Fruit fly (Drosophila melanogaster) whole organism, embryonic: ENCODE measurements around the gene ph-d.

Experiments
- ATbp ChIP-seq: fragments of 200-800 bp; sonication (Bioruptor generic); optimal IDR thresholded peaks from 2 replicates; lab custom pipeline; 2017; ENCODE audit warnings: missing biosample characterization, mild to moderate bottlenecking, missing genetic modification characterization, missing genetic modification reagents
- Adf1 ChIP-seq: fragments of 200-800 bp; sonication (Bioruptor generic); IDR thresholded peaks from 2 replicates; pipeline ENCODE4 v1.3.6; 2022; ENCODE audit warnings: missing biosample characterization, missing genetic modification characterization
- CG10147 ChIP-seq: fragments of 200-800 bp; sonication (Bioruptor generic); optimal IDR thresholded peaks from 2 replicates; lab custom pipeline; 2019; ENCODE audit warnings: missing biosample characterization, mild to moderate bottlenecking, missing genetic modification characterization, moderate library complexity
- CG1024 ChIP-seq: fragments of 200-800 bp; sonication (Bioruptor generic); IDR thresholded peaks from 2 replicates; pipeline ENCODE4 v1.3.6; 2022; ENCODE audit warnings: missing biosample characterization, missing genetic modification characterization
- CG10462 ChIP-seq: fragments of 200-800 bp; sonication (Bioruptor generic); optimal IDR thresholded peaks from 2 replicates; lab custom pipeline; 2016; ENCODE audit warnings: missing biosample characterization, missing genetic modification characterization
- CG10979 ChIP-seq: fragments of 200-800 bp; sonication (Bioruptor generic); optimal IDR thresholded peaks from 2 replicates; lab custom pipeline; 2018; ENCODE audit warnings: missing biosample characterization, mild to moderate bottlenecking, missing genetic modification characterization, moderate library complexity
- CG11504 ChIP-seq: fragments of 200-800 bp; sonication (Bioruptor generic); optimal IDR thresholded peaks from 3 replicates; lab custom pipeline; 2019; ENCODE audit warnings: missing biosample characterization, mild to moderate bottlenecking, missing genetic modification characterization, moderate library complexity
- CG11695 ChIP-seq: fragments of 200-800 bp; sonication (Bioruptor generic); IDR thresholded peaks from 3 replicates; pipeline ENCODE4 v1.3.6; 2022; ENCODE audit warnings: missing biosample characterization, missing genetic modification characterization
- CG13624 ChIP-seq: fragments of 200-800 bp; sonication (Bioruptor generic); optimal IDR thresholded peaks from 2 replicates; lab custom pipeline; 2016; ENCODE audit warnings: missing biosample characterization, missing genetic modification characterization
- CG13894 ChIP-seq: fragments of 200-800 bp; sonication (Bioruptor generic); optimal IDR thresholded peaks from 3 replicates; lab custom pipeline; 2018; ENCODE audit warnings: missing biosample characterization, mild to moderate bottlenecking, missing genetic modification characterization, moderate library complexity
- CG2875 ChIP-seq: fragments of 200-800 bp; sonication (Bioruptor generic); optimal IDR thresholded peaks from 2 replicates; lab custom pipeline; 2017; ENCODE audit warnings: missing biosample characterization, mild to moderate bottlenecking, missing genetic modification characterization, missing genetic modification reagents
- CG3281 ChIP-seq: fragments of 200-800 bp; sonication (Bioruptor generic); optimal IDR thresholded peaks from 3 replicates; lab custom pipeline; 2017; ENCODE audit warnings: missing biosample characterization, mild to moderate bottlenecking, missing genetic modification characterization
- CG4820 ChIP-seq: fragments of 200-800 bp; sonication (Bioruptor generic); optimal IDR thresholded peaks from 3 replicates; lab custom pipeline; 2016; ENCODE audit warnings: missing biosample characterization, missing genetic modification characterization
- CG6175 ChIP-seq: fragments of 200-800 bp; sonication (Bioruptor generic); IDR thresholded peaks from 3 replicates; pipeline ENCODE4 v1.3.6; 2022; ENCODE audit warnings: missing biosample characterization, missing genetic modification characterization
- CG7839 ChIP-seq: fragments of 200-800 bp; sonication (Bioruptor generic); optimal IDR thresholded peaks from 3 replicates; lab custom pipeline; 2018; ENCODE audit warnings: missing biosample characterization, mild to moderate bottlenecking, missing genetic modification characterization, moderate library complexity
- CG8478 ChIP-seq: fragments of >200 bp; optimal IDR thresholded peaks from 2 replicates; lab custom pipeline; 2018
- CG8765 ChIP-seq: fragments of 200-800 bp; sonication (Bioruptor generic); IDR thresholded peaks from 2 replicates; pipeline ENCODE4 v1.3.6; 2022; ENCODE audit warnings: missing biosample characterization, missing genetic modification characterization
- CG8924 ChIP-seq: fragments of 200-800 bp; optimal IDR thresholded peaks from 3 replicates; lab custom pipeline; 2019; ENCODE audit warnings: missing biosample characterization, mild to moderate bottlenecking, missing genetic modification characterization, moderate library complexity
- CG8944 ChIP-seq: fragments of 200-800 bp; sonication (Bioruptor generic); optimal IDR thresholded peaks from 3 replicates; lab custom pipeline; 2016; ENCODE audit warnings: missing biosample characterization, missing genetic modification characterization
- CG9215 ChIP-seq: fragments of 200-800 bp; sonication (Bioruptor generic); IDR thresholded peaks from 2 replicates; pipeline ENCODE4 v1.3.6; 2022; ENCODE audit warnings: missing biosample characterization, missing genetic modification characterization
- D ChIP-seq, 2 experiments: fragments of 200-800 bp in 1 of 2; fragments of >200 bp in 1 of 2; sonication (Bioruptor generic) in 1 of 2; optimal IDR thresholded peaks; 2 replicates in 1 of 2; 3 replicates in 1 of 2; lab custom pipeline; 2017; ENCODE audit warnings: mild to moderate bottlenecking in 1 of 2, missing biosample characterization in 1 of 2, missing genetic modification characterization in 1 of 2, missing genetic modification reagents in 1 of 2
- Dek ChIP-seq: fragments of 200-800 bp; sonication (Bioruptor generic); optimal IDR thresholded peaks from 3 replicates; lab custom pipeline; 2019; ENCODE audit warnings: missing biosample characterization, mild to moderate bottlenecking, missing genetic modification characterization, moderate library complexity
- Dll ChIP-seq: fragments of 200-800 bp; sonication (Bioruptor generic); IDR thresholded peaks from 4 replicates; pipeline ENCODE4 v1.3.6; 2022; ENCODE audit warnings: missing biosample characterization, missing genetic modification characterization; ENCODE audit not compliant: partially characterized antibody
- Drgx ChIP-seq: fragments of 200-800 bp; sonication (Bioruptor generic); IDR thresholded peaks from 2 replicates; pipeline ENCODE4 v1.3.6; 2022; ENCODE audit warnings: missing biosample characterization, missing genetic modification characterization
- HLHmδ ChIP-seq: fragments of 200-800 bp; sonication (Bioruptor generic); optimal IDR thresholded peaks from 2 replicates; lab custom pipeline; 2018; ENCODE audit warnings: missing biosample characterization, mild to moderate bottlenecking, missing genetic modification characterization, moderate library complexity
- MBD-R2 ChIP-seq: fragments of 200-800 bp; sonication (Bioruptor generic); IDR thresholded peaks from 2 replicates; pipeline ENCODE4 v1.3.6; 2022; ENCODE audit warnings: missing biosample characterization, missing genetic modification characterization
- Neu2 ChIP-seq: fragments of 200-800 bp; sonication (Bioruptor generic); optimal IDR thresholded peaks from 3 replicates; lab custom pipeline; 2016; ENCODE audit warnings: missing biosample characterization, missing genetic modification characterization, borderline replicate concordance
- NfI ChIP-seq: fragments of 200-800 bp; sonication (Bioruptor generic); optimal IDR thresholded peaks from 3 replicates; lab custom pipeline; 2018; ENCODE audit warnings: missing biosample characterization, mild to moderate bottlenecking, missing genetic modification characterization, moderate library complexity
- ab ChIP-seq: fragments of 200-800 bp; sonication (Bioruptor generic); optimal IDR thresholded peaks from 2 replicates; lab custom pipeline; 2016; ENCODE audit warnings: missing biosample characterization, missing genetic modification characterization
- bigmax ChIP-seq: fragments of 200-800 bp; sonication (Bioruptor generic); optimal IDR thresholded peaks from 2 replicates; lab custom pipeline; 2018; ENCODE audit warnings: missing biosample characterization, mild to moderate bottlenecking, missing genetic modification characterization
- emc ChIP-seq: fragments of 200-800 bp; sonication (Bioruptor generic); optimal IDR thresholded peaks from 2 replicates; lab custom pipeline; 2016; ENCODE audit warnings: missing biosample characterization, missing genetic modification characterization
- esg ChIP-seq: fragments of 200-800 bp; sonication (Bioruptor generic); conservative IDR thresholded peaks from 2 replicates; pipeline ENCODE4 v1.3.6; 2022; ENCODE audit warnings: missing biosample characterization, missing genetic modification characterization
- ftz-f1 ChIP-seq: fragments of 200-800 bp; sonication (Bioruptor generic); optimal IDR thresholded peaks from 2 replicates; lab custom pipeline; 2016; ENCODE audit warnings: missing biosample characterization, missing genetic modification characterization
- jigr1 ChIP-seq: fragments of 200-800 bp; sonication (Bioruptor generic); IDR thresholded peaks from 3 replicates; pipeline ENCODE4 v1.3.6; 2022; ENCODE audit warnings: missing biosample characterization, missing genetic modification characterization
- klu ChIP-seq: fragments of 200-800 bp; sonication (Bioruptor generic); IDR thresholded peaks from 2 replicates; pipeline ENCODE4 v1.3.6; 2022; ENCODE audit warnings: missing biosample characterization, missing genetic modification characterization
- lab ChIP-seq: fragments of 200-800 bp; sonication (Bioruptor generic); optimal IDR thresholded peaks from 3 replicates; lab custom pipeline; 2017; ENCODE audit warnings: missing biosample characterization, missing genetic modification characterization, mild to moderate bottlenecking, moderate library complexity, missing genetic modification reagents
- lilli ChIP-seq: fragments of 200-800 bp; sonication (Bioruptor generic); optimal IDR thresholded peaks from 3 replicates; lab custom pipeline; 2016; ENCODE audit warnings: missing biosample characterization, missing genetic modification characterization
- lola ChIP-seq, 3 experiments: fragments of >200 bp in 2 of 3; fragments of 200-800 bp in 1 of 3; sonication (Bioruptor generic) in 1 of 3; optimal IDR thresholded peaks; 2 replicates each; lab custom pipeline; 2017 to 2019; ENCODE audit warnings: missing biosample characterization in 3 of 3, missing genetic modification characterization in 3 of 3, mild to moderate bottlenecking in 1 of 3, moderate library complexity in 1 of 3
- maf-S ChIP-seq: fragments of 200-800 bp; sonication (Bioruptor generic); optimal IDR thresholded peaks from 2 replicates; lab custom pipeline; 2016; ENCODE audit warnings: missing biosample characterization, missing genetic modification characterization
- onecut ChIP-seq: fragments of 200-800 bp; sonication (Bioruptor generic); IDR thresholded peaks from 2 replicates; pipeline ENCODE4 v1.3.6; 2022; ENCODE audit warnings: missing biosample characterization, missing genetic modification characterization
- peb ChIP-seq: fragments of 200-800 bp; sonication (Bioruptor generic); IDR thresholded peaks from 2 replicates; pipeline ENCODE4 v1.3.6; 2022; ENCODE audit warnings: missing biosample characterization, missing genetic modification characterization
- pros ChIP-seq: fragments of 200-800 bp; sonication (Bioruptor generic); optimal IDR thresholded peaks from 3 replicates; lab custom pipeline; 2019; ENCODE audit warnings: missing biosample characterization, mild to moderate bottlenecking, missing genetic modification characterization, moderate library complexity
- psq ChIP-seq: fragments of 200-800 bp; sonication (Bioruptor generic); optimal IDR thresholded peaks from 2 replicates; lab custom pipeline; 2017; ENCODE audit warnings: missing biosample characterization, missing genetic modification characterization
- pum ChIP-seq: fragments of 200-800 bp; sonication (Bioruptor generic); optimal IDR thresholded peaks from 2 replicates; lab custom pipeline; 2016; ENCODE audit warnings: missing biosample characterization, missing genetic modification characterization
- schlank ChIP-seq: fragments of 200-800 bp; sonication (Bioruptor generic); optimal IDR thresholded peaks from 2 replicates; lab custom pipeline; 2018; ENCODE audit warnings: missing biosample characterization, mild to moderate bottlenecking, missing genetic modification characterization
- scrt ChIP-seq: fragments of 200-800 bp; sonication (Bioruptor generic); optimal IDR thresholded peaks from 2 replicates; lab custom pipeline; 2018; ENCODE audit warnings: missing biosample characterization, mild to moderate bottlenecking, missing genetic modification characterization, moderate library complexity
- sisA ChIP-seq: fragments of 200-800 bp; sonication (Bioruptor generic); IDR thresholded peaks from 2 replicates; pipeline ENCODE4 v1.3.6; 2022; ENCODE audit warnings: missing biosample characterization, missing genetic modification characterization
- tup ChIP-seq: fragments of 200-800 bp; sonication (Bioruptor generic); optimal IDR thresholded peaks from 2 replicates; lab custom pipeline; 2016; ENCODE audit warnings: missing biosample characterization, mild to moderate bottlenecking, missing genetic modification characterization, moderate library complexity
- wdn ChIP-seq: fragments of 200-800 bp; sonication (Bioruptor generic); IDR thresholded peaks from 2 replicates; pipeline ENCODE4 v1.3.6; 2022; ENCODE audit warnings: missing biosample characterization, missing genetic modification characterization

Gene ph-d

DNA sequence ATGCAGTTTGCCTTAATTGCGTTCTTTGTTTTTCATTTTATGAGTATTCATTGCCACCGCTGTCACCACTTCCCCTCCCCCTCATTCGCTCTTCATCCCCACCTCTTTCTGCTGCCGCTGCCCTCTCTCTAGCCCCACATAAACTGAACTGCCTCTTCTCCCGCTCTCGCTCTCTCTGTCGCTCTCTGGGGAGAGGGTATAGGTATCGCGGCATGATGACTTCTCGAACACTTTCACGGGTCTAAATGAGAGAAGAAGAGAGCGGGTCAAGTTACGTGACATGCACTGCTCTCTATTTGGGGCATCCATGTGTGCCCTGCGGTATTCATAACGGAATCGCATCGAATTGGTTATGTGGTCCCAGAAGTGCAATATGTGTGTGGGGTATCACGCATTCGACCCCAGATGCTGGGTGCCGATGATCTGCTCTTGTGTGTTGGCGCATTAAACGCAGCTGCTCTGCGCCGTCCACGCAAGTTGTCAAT lies 39.4 kb downstream of the ph-d start (continued):
- TF ChIP-seq bigmax (GFP tag; lab: Kevin White, UChicago) (peak; percentile 59), emc (GFP tag; lab: Kevin White, UChicago) (peak; percentile 29), CG10147 (GFP tag; lab: Kevin White, UChicago) (peak; percentile 59), jigr1 (GFP tag; lab: Robert Waterston, UW) (peak; percentile 76; the same call in 2 of the 3 replicates), lab (GFP tag; lab: Kevin White, UChicago) (peak; percentile 82), esg (GFP tag; lab: Robert Waterston, UW) (peak; percentile 82), Neu2 (GFP tag; lab: Kevin White, UChicago) (no peak), NfI (GFP tag; lab: Kevin White, UChicago) (peak; percentile 78), MBD-R2 (GFP tag; lab: Robert Waterston, UW) (peak; percentile 41; the same call in 1 of the 2 replicates), Adf1 (peak; percentile 59; the same call in 1 of the 2 replicates), Dek (tag; lab: Kevin White, UChicago) (peak; percentile 45), sisA (peak; percentile 86), lola (GFP tag; optimal IDR thresholded peaks at IDR 0.05; lab: Kevin White, UChicago) (peak in 1 of 3 experiments; percentile 70), psq (GFP tag; lab: Kevin White, UChicago) (peak; percentile 40), klu (GFP tag; lab: Robert Waterston, UW) (peak; percentile 63), CG11504 (tag; lab: Kevin White, UChicago) (peak; percentile 79), ftz-f1 (GFP tag; lab: Kevin White, UChicago) (peak; percentile 30), CG10462 (GFP tag; lab: Kevin White, UChicago) (peak; percentile 81), CG8765 (GFP tag; lab: Robert Waterston, UW) (peak; percentile 61; the same call in 1 of the 2 replicates), HLHmδ (GFP tag; lab: Kevin White, UChicago) (no peak), CG4820 (GFP tag; lab: Kevin White, UChicago) (peak; percentile 78), pros (GFP tag; lab: Kevin White, UChicago) (peak; percentile 41), onecut (GFP tag; lab: Robert Waterston, UW) (peak; percentile 71), CG7839 (tag; lab: Kevin White, UChicago) (peak; percentile 82), CG8924 (tag; lab: Kevin White, UChicago) (peak; percentile 86), CG10979 (tag; lab: Kevin White, UChicago) (peak; percentile 75), CG3281 (GFP tag; lab: Kevin White, UChicago) (peak; percentile 54), tup (peak; percentile 31), ATbp (peak; percentile 84), CG13894 (no peak), ab (GFP tag; lab: Kevin White, UChicago) (peak; percentile 45), CG2875 (GFP tag; lab: Kevin White, UChicago) (peak; percentile 89), scrt (GFP tag; lab: Kevin White, UChicago) (peak; percentile 48), D (optimal IDR thresholded peaks at IDR 0.05; lab: Kevin White, UChicago) (no peak), D (GFP tag; optimal IDR thresholded peaks at IDR 0.05; lab: Kevin White, UChicago) (peak; percentile 77), CG6175 (GFP tag; lab: Robert Waterston, UW) (0 out of 3 replicates have a peak, but pooled peaks have one; percentile 37), CG1024 (peak; percentile 42; the same call in 1 of the 2 replicates), schlank (tag; lab: Kevin White, UChicago) (peak; percentile 28), Drgx (GFP tag; lab: Robert Waterston, UW) (peak; percentile 93), wdn (GFP tag; lab: Robert Waterston, UW) (peak; percentile 75; the same call in 1 of the 2 replicates), peb (GFP tag; lab: Robert Waterston, UW) (peak; percentile 84), lilli (GFP tag; lab: Kevin White, UChicago) (peak; percentile 81), CG11695 (GFP tag; lab: Robert Waterston, UW) (peak; percentile 82), CG9215 (peak; percentile 50; the same call in 1 of the 2 replicates), pum (peak; percentile 82), CG8478 (lab: Kevin White, UChicago) (no peak), CG8944 (GFP tag; lab: Kevin White, UChicago) (peak; percentile 87), Dll (GFP tag; lab: Robert Waterston, UW) (peak; percentile 60; the same call in 2 of the 4 replicates), maf-S (GFP tag; lab: Kevin White, UChicago) (peak; percentile 74), CG13624 (GFP tag; lab: Kevin White, UChicago) (peak; percentile 68)
